Fruit fly (Drosophila melanogaster) whole organism, embryonic: ENCODE measurements around the gene pHCl-2.

Experiments
- CG8478 ChIP-seq: fragments of >200 bp; optimal IDR thresholded peaks from 2 replicates; lab custom pipeline; 2018
- CG9817 ChIP-seq: fragments of 200-800 bp; sonication (Bioruptor generic); optimal IDR thresholded peaks from 2 replicates; lab custom pipeline; 2018; ENCODE audit warnings: missing biosample characterization, mild to moderate bottlenecking, missing genetic modification characterization, moderate library complexity
- Fer2 ChIP-seq: fragments of 200-800 bp; sonication (Bioruptor generic); optimal IDR thresholded peaks from 2 replicates; lab custom pipeline; 2018; ENCODE audit warnings: missing biosample characterization, mild to moderate bottlenecking, missing genetic modification characterization, moderate library complexity
- Hr78 ChIP-seq, 2 experiments: fragments of 200-800 bp in 1 of 2; fragments of >200 bp in 1 of 2; sonication (Bioruptor generic) in 1 of 2; optimal IDR thresholded peaks; 2 replicates each; lab custom pipeline; 2017 to 2019; ENCODE audit warnings: missing biosample characterization in 2 of 2, missing genetic modification characterization in 2 of 2, mild to moderate bottlenecking in 1 of 2, moderate library complexity in 1 of 2
- Rfx ChIP-seq: fragments of 200-800 bp; sonication (Bioruptor generic); IDR thresholded peaks from 2 replicates; pipeline ENCODE4 v1.3.6; 2022; ENCODE audit warnings: missing biosample characterization, missing genetic modification characterization
- ewg ChIP-seq: fragments of 200-800 bp; sonication (Bioruptor generic); optimal IDR thresholded peaks from 3 replicates; lab custom pipeline; 2017; ENCODE audit warnings: mild to moderate bottlenecking, missing biosample characterization, missing genetic modification reagents, missing genetic modification characterization
- sima ChIP-seq: fragments of 200-800 bp; sonication (Bioruptor generic); optimal IDR thresholded peaks from 2 replicates; lab custom pipeline; 2016; ENCODE audit warnings: missing biosample characterization, missing genetic modification characterization

DNA sequence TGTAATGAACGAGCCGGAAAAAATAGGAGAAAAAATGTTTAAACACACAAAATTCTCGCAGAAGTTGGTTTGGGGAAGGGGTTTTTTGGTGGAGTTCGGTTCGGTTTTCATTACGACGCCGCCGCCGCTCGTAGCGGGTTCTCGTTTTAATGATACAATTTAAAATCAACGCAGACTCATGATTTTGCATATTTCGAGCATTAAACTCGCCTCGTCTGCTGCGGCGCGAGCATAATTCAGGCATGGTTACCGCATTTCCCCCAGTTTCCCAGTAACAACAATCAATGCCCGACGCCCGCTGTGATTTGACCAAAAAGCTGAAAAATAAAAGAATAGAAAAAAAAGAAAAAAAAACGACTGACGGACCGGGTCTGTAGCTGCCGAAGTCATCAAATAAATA is 16.2 kb upstream of the pHCl-2 start:
- TF ChIP-seq CG9817 (tag; lab: Kevin White, UChicago) (no peak), ewg (GFP tag; lab: Kevin White, UChicago) (no peak), sima (GFP tag; lab: Kevin White, UChicago) (no peak), Fer2 (tag; lab: Kevin White, UChicago) (no peak), CG8478 (lab: Kevin White, UChicago) (no peak), Rfx (no peak), Hr78 (GFP tag; optimal IDR thresholded peaks at IDR 0.05; lab: Kevin White, UChicago) (no peak)
